Worm (Caenorhabditis elegans) whole organism, L4 larva: ENCODE measurements around the gene gly-13.

Experiments
- F10B5.3 ChIP-seq: sonication (generic microtip); optimal IDR thresholded peaks from 2 replicates; lab custom pipeline; 2016; ENCODE audit warnings: mild to moderate bottlenecking, missing genetic modification characterization, missing compliant biosample characterization
- F26F4.8 ChIP-seq: fragments of 200-800 bp; sonication (Bioruptor generic); conservative IDR thresholded peaks from 2 replicates; pipeline ENCODE4 v1.3.6; 2022; ENCODE audit warnings: missing genetic modification characterization, missing compliant biosample characterization
- F44E2.7 ChIP-seq: fragments of 200-800 bp; sonication (Bioruptor generic); IDR thresholded peaks from 2 replicates; pipeline ENCODE4 v2.1.2; 2022; ENCODE audit warnings: missing genetic modification characterization, missing compliant biosample characterization
- F49E8.2 ChIP-seq: sonication (generic microtip); optimal IDR thresholded peaks from 2 replicates; lab custom pipeline; 2016; ENCODE audit warnings: missing compliant biosample characterization, mild to moderate bottlenecking, missing genetic modification characterization, borderline replicate concordance
- Y5F2A.4 ChIP-seq: fragments of 200-800 bp; sonication (Bioruptor generic); optimal IDR thresholded peaks from 2 replicates; lab custom pipeline; 2018; ENCODE audit warnings: mild to moderate bottlenecking, missing genetic modification characterization, missing compliant biosample characterization
- Y75B8A.6 ChIP-seq: fragments of 200-800 bp; sonication (Bioruptor generic); IDR thresholded peaks from 2 replicates; pipeline ENCODE4 v1.3.6; 2022; ENCODE audit warnings: missing genetic modification reagents, missing genetic modification characterization, missing compliant biosample characterization
- ZK337.2 ChIP-seq: fragments of 200-800 bp; sonication (Bioruptor generic); IDR thresholded peaks from 2 replicates; pipeline ENCODE4 v1.3.6; 2022; ENCODE audit warnings: missing genetic modification reagents, missing genetic modification characterization, missing compliant biosample characterization
- aha-1 ChIP-seq: fragments of 150-350 bp; peaks from one replicate; lab custom pipeline; 2014; ENCODE audit warnings: missing biosample characterization, missing genetic modification characterization
- ama-1 ChIP-seq: fragments of 150-350 bp; optimal IDR thresholded peaks from 2 replicates; lab custom pipeline; 2014; ENCODE audit warnings: inconsistent platforms, mixed read lengths
- ceh-20 ChIP-seq: fragments of 200-800 bp; sonication (Bioruptor generic); IDR thresholded peaks from 2 replicates; pipeline ENCODE4 v1.3.6; 2022; ENCODE audit warnings: missing genetic modification reagents, missing genetic modification characterization, missing compliant biosample characterization
- ceh-28 ChIP-seq: fragments of 150-350 bp; optimal IDR thresholded peaks from 2 replicates; lab custom pipeline; 2014; ENCODE audit warnings: missing biosample characterization, missing genetic modification reagents, missing genetic modification characterization
- ceh-44 ChIP-seq: fragments of 200-800 bp; sonication (Bioruptor generic); IDR thresholded peaks from 2 replicates; pipeline ENCODE4 v1.3.6; 2022; ENCODE audit warnings: missing genetic modification reagents, missing genetic modification characterization, missing compliant biosample characterization
- cey-2 ChIP-seq: sonication (generic microtip); optimal IDR thresholded peaks from 3 replicates; lab custom pipeline; 2017; ENCODE audit warnings: missing genetic modification characterization, mild to moderate bottlenecking, missing compliant biosample characterization, antibody characterized with exemption, borderline replicate concordance; ENCODE audit not compliant: insufficient read depth
- daf-8 ChIP-seq: fragments of 200-800 bp; sonication (Bioruptor generic); IDR thresholded peaks from 2 replicates; pipeline ENCODE4 v1.3.6; 2022; ENCODE audit warnings: missing genetic modification characterization, missing compliant biosample characterization
- dpl-1 ChIP-seq: fragments of 150-350 bp; optimal IDR thresholded peaks from 2 replicates; lab custom pipeline; 2014; ENCODE audit warnings: missing biosample characterization, missing genetic modification reagents, missing genetic modification characterization
- duxl-1 ChIP-seq: sonication (generic microtip); optimal IDR thresholded peaks from 2 replicates; lab custom pipeline; 2016; ENCODE audit warnings: mild to moderate bottlenecking, missing genetic modification characterization, moderate library complexity, missing compliant biosample characterization; ENCODE audit not compliant: poor library complexity
- dve-1 ChIP-seq: sonication (generic microtip); optimal IDR thresholded peaks from 2 replicates; lab custom pipeline; 2017; ENCODE audit warnings: antibody characterized with exemption, mild to moderate bottlenecking, missing genetic modification characterization, missing compliant biosample characterization; ENCODE audit not compliant: insufficient read depth
- egl-27 ChIP-seq: sonication (generic microtip); optimal IDR thresholded peaks from 3 replicates; lab custom pipeline; 2017; ENCODE audit warnings: missing biosample characterization, missing genetic modification reagents, missing genetic modification characterization
- hif-1 ChIP-seq, 2 experiments: sonication (generic microtip); optimal IDR thresholded peaks; 2 replicates each; lab custom pipeline; 2016 to 2017; ENCODE audit warnings: missing compliant biosample characterization in 2 of 2, missing genetic modification characterization in 2 of 2, missing genetic modification reagents in 2 of 2, missing genotype in 2 of 2, mild to moderate bottlenecking in 1 of 2
- hlh-11 ChIP-seq: fragments of 200-800 bp; sonication (Bioruptor generic); optimal IDR thresholded peaks from 2 replicates; lab custom pipeline; 2018; ENCODE audit warnings: mild to moderate bottlenecking, missing genetic modification characterization, missing compliant biosample characterization
- hlh-30 ChIP-seq: sonication (generic microtip); optimal IDR thresholded peaks from 2 replicates; lab custom pipeline; 2017; ENCODE audit warnings: antibody characterized with exemption, mild to moderate bottlenecking, missing genetic modification characterization, missing compliant biosample characterization; ENCODE audit not compliant: insufficient read depth
- jun-1 ChIP-seq: fragments of 150-350 bp; optimal IDR thresholded peaks from 2 replicates; lab custom pipeline; 2014; ENCODE audit warnings: missing biosample characterization, missing genetic modification reagents, missing genetic modification characterization
- lin-13 ChIP-seq: fragments of 150-350 bp; optimal IDR thresholded peaks from 2 replicates; lab custom pipeline; 2014; ENCODE audit warnings: missing biosample characterization, missing genetic modification reagents, missing genetic modification characterization
- lin-15B ChIP-seq: fragments of 150-350 bp; sonication (generic microtip); optimal IDR thresholded peaks from 3 replicates; lab custom pipeline; 2014; ENCODE audit warnings: missing biosample characterization, missing genetic modification characterization
- lin-29 ChIP-seq: fragments of 200-800 bp; sonication (Bioruptor generic); IDR thresholded peaks from 2 replicates; pipeline ENCODE4 v1.3.6; 2022; ENCODE audit warnings: missing genetic modification reagents, missing genetic modification characterization, missing compliant biosample characterization
- lin-38 ChIP-seq: fragments of 200-800 bp; sonication (Bioruptor generic); IDR thresholded peaks from 2 replicates; pipeline ENCODE4 v1.3.6; 2022; ENCODE audit warnings: missing genetic modification reagents, missing genetic modification characterization, missing compliant biosample characterization
- lin-39 ChIP-seq: fragments of 150-350 bp; optimal IDR thresholded peaks from 2 replicates; lab custom pipeline; 2014; ENCODE audit warnings: missing biosample characterization, missing genetic modification reagents, missing genetic modification characterization
- lir-3 ChIP-seq: sonication (generic microtip); optimal IDR thresholded peaks from 2 replicates; lab custom pipeline; 2016; ENCODE audit warnings: mild to moderate bottlenecking, missing genetic modification characterization, missing compliant biosample characterization
- lsy-2 ChIP-seq, 2 experiments: fragments of 150-350 bp in 1 of 2; sonication (generic microtip) in 1 of 2; optimal IDR thresholded peaks; 2 replicates each; lab custom pipeline; 2014 to 2017; ENCODE audit warnings: missing biosample characterization in 2 of 2, missing genetic modification characterization in 2 of 2
- madf-9 ChIP-seq: fragments of 200-800 bp; sonication (Bioruptor generic); conservative IDR thresholded peaks from 2 replicates; pipeline ENCODE4 v1.3.6; 2022; ENCODE audit warnings: missing genetic modification reagents, missing genetic modification characterization, missing compliant biosample characterization
- mes-2 ChIP-seq: sonication (generic microtip); optimal IDR thresholded peaks from 2 replicates; lab custom pipeline; 2016; ENCODE audit warnings: missing genotype, mild to moderate bottlenecking, missing genetic modification characterization, missing compliant biosample characterization; ENCODE audit not compliant: poor library complexity, severe bottlenecking
- nhr-11 ChIP-seq: fragments of 150-350 bp; optimal IDR thresholded peaks from 2 replicates; lab custom pipeline; 2014; ENCODE audit warnings: missing biosample characterization, missing genetic modification characterization
- nhr-111 ChIP-seq: fragments of 200-800 bp; sonication (Bioruptor generic); optimal IDR thresholded peaks from 2 replicates; lab custom pipeline; 2018; ENCODE audit warnings: mild to moderate bottlenecking, missing genetic modification characterization, missing compliant biosample characterization
- nhr-237 ChIP-seq: sonication (generic microtip); optimal IDR thresholded peaks from 2 replicates; lab custom pipeline; 2017; ENCODE audit warnings: missing biosample characterization, missing genetic modification characterization
- nhr-41 ChIP-seq: fragments of 200-800 bp; sonication (Bioruptor generic); IDR thresholded peaks from 2 replicates; pipeline ENCODE4 v1.3.6; 2022; ENCODE audit warnings: missing genetic modification reagents, missing genetic modification characterization, missing compliant biosample characterization
- nhr-77 ChIP-seq: fragments of 150-350 bp; optimal IDR thresholded peaks from 2 replicates; lab custom pipeline; 2014; ENCODE audit warnings: missing biosample characterization, missing genetic modification characterization
- pha-4 ChIP-seq, 2 experiments: fragments of 150-350 bp in 1 of 2; fragments of 200-800 bp in 1 of 2; sonication (Bioruptor generic) in 1 of 2; IDR thresholded peaks in 1 of 2; optimal IDR thresholded peaks in 1 of 2; 2 replicates each; pipeline versions ENCODE4 v1.3.6 to Lab custom; 2014 to 2022; ENCODE audit warnings: missing genetic modification characterization in 2 of 2, missing genetic modification reagents in 2 of 2, missing biosample characterization in 1 of 2, missing compliant biosample characterization in 1 of 2
- php-3 ChIP-seq: fragments of 200-800 bp; sonication (Bioruptor generic); IDR thresholded peaks from 2 replicates; pipeline ENCODE4 v1.3.6; 2022; ENCODE audit warnings: missing genetic modification reagents, missing genetic modification characterization, missing compliant biosample characterization
- sdz-12 ChIP-seq: fragments of 200-800 bp; sonication (Bioruptor generic); optimal IDR thresholded peaks from 2 replicates; lab custom pipeline; 2018; ENCODE audit warnings: mild to moderate bottlenecking, missing genetic modification characterization, missing compliant biosample characterization
- skn-1 ChIP-seq: fragments of 150-350 bp; optimal IDR thresholded peaks from 2 replicates; lab custom pipeline; 2014; ENCODE audit warnings: missing biosample characterization, missing genetic modification characterization
- snpc-1.2 ChIP-seq: fragments of 200-800 bp; sonication (Bioruptor generic); IDR thresholded peaks from 2 replicates; pipeline ENCODE4 v1.3.6; 2022; ENCODE audit warnings: missing genetic modification reagents, missing genetic modification characterization, missing compliant biosample characterization
- snpc-4 ChIP-seq: fragments of 150-350 bp; optimal IDR thresholded peaks from 2 replicates; lab custom pipeline; 2014; ENCODE audit warnings: missing biosample characterization, missing genetic modification characterization
- spr-1 ChIP-seq: sonication (generic microtip); optimal IDR thresholded peaks from 2 replicates; lab custom pipeline; 2016; ENCODE audit warnings: mild to moderate bottlenecking, missing genetic modification characterization, missing compliant biosample characterization
- tag-97 ChIP-seq: fragments of 200-800 bp; sonication (Bioruptor generic); IDR thresholded peaks from 2 replicates; pipeline ENCODE4 v1.3.6; 2022; ENCODE audit warnings: missing genetic modification characterization, missing compliant biosample characterization
- zip-2 ChIP-seq: fragments of 150-350 bp; optimal IDR thresholded peaks from 2 replicates; lab custom pipeline; 2014; ENCODE audit warnings: missing biosample characterization, missing genetic modification characterization
- ztf-7 ChIP-seq: fragments of 150-350 bp; optimal IDR thresholded peaks from 2 replicates; lab custom pipeline; 2014; ENCODE audit warnings: missing biosample characterization, missing genetic modification characterization

Gene gly-13

DNA sequence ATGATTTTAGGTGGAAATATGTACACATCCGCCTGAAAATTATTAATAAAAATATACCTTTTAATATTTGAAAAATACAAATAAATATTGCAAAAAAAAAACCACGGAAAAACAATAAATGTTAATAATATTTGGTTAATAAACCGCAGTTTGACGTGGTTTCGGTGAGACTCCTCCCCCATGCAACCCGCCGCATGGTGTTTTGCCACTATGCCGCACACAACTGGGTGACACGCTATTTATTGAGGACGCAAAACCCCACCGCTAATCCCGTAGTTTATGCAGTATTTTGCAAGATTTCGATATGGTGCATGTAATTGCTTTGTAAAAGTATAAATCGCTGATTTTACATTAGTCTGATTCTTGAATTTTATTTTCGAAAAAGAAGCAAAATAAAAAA lies at the start of gene gly-13:
gly-13 (minus strand) TSS at position 32 of the 400 bp plus-strand sequence.
- TF ChIP-seq dve-1 (tag; lab: Kevin White, UChicago), result peak; percentile 9
- TF ChIP-seq lin-39 (tag; lab: Kevin White, UChicago), result no peak
- TF ChIP-seq nhr-41 (GFP tag; lab: Robert Waterston, UW), result no peak
- TF ChIP-seq Y75B8A.6, result no peak
- no peak for TF ChIP-seq sdz-12 (GFP tag; lab: Kevin White, UChicago)
- TF ChIP-seq lin-13 (GFP tag; lab: Kevin White, UChicago), result no peak
- no peak for TF ChIP-seq nhr-237 (tag; lab: Kevin White, UChicago)
- peak; percentile 5 for TF ChIP-seq hlh-30 (tag; lab: Kevin White, UChicago)
- peak; percentile 77 for TF ChIP-seq aha-1
- TF ChIP-seq F26F4.8 (GFP tag; lab: Robert Waterston, UW), result no peak
- no peak for TF ChIP-seq lin-29 (GFP tag; lab: Robert Waterston, UW)
- TF ChIP-seq dpl-1, result peak; percentile 6
- TF ChIP-seq nhr-111 (GFP tag; lab: Kevin White, UChicago), result no peak
- TF ChIP-seq php-3 (GFP tag; lab: Robert Waterston, UW), result 0 out of 2 replicates have a peak, but pooled peaks have one; percentile 6
- TF ChIP-seq F49E8.2 (tag; lab: Kevin White, UChicago), result no peak
- peak; percentile 84 for TF ChIP-seq mes-2 (tag; lab: Kevin White, UChicago)
- TF ChIP-seq cey-2 (tag; lab: Kevin White, UChicago), result no peak
- no peak for TF ChIP-seq snpc-1.2 (GFP tag; lab: Robert Waterston, UW)
- peak; percentile 18 for TF ChIP-seq hlh-11 (tag; lab: Kevin White, UChicago)
- TF ChIP-seq F44E2.7 (GFP tag; lab: Robert Waterston, UW), result no peak
- no peak for TF ChIP-seq lin-38 (GFP tag; lab: Robert Waterston, UW)
- TF ChIP-seq lin-15B (tag; lab: Kevin White, UChicago), result no peak
- TF ChIP-seq snpc-4 (tag; lab: Kevin White, UChicago), result no peak
- no peak for TF ChIP-seq duxl-1 (tag; lab: Kevin White, UChicago)
- TF ChIP-seq ceh-28 (tag; lab: Kevin White, UChicago), result no peak
- peak in 1 of 2 experiments; percentile 30 for TF ChIP-seq lsy-2 (tag; optimal IDR thresholded peaks at IDR 0.05; lab: Kevin White, UChicago)

ce11 chrX:9338375-9338774 lies 42.0 kb upstream of the gly-13 start, which contains the start of gene apa-2:
Gene apa-2 (plus strand): TSS chrX:9338675.
- TF ChIP-seq ztf-7 (tag; lab: Kevin White, UChicago), result no peak
- no peak for TF ChIP-seq ceh-20 (GFP tag; lab: Robert Waterston, UW)
- TF ChIP-seq ZK337.2, result no peak

ce11 chrX:9337832-9338231 lies 41.4 kb upstream of the gly-13 start:
- TF ChIP-seq spr-1 (tag; lab: Kevin White, UChicago) (no peak), dpl-1 (no peak), tag-97 (GFP tag; lab: Robert Waterston, UW) (no peak), daf-8 (no peak), Y5F2A.4 (GFP tag; lab: Kevin White, UChicago) (no peak), F49E8.2 (tag; lab: Kevin White, UChicago) (no peak), ceh-44 (no peak), skn-1 (no peak), lir-3 (tag; lab: Kevin White, UChicago) (no peak), Y75B8A.6 (no peak), pha-4 (GFP tag; IDR thresholded peaks at IDR 0.05; lab: Robert Waterston, UW) (no peak), pha-4 (tag; optimal IDR thresholded peaks at IDR 0.05; lab: Kevin White, UChicago) (no peak), nhr-11 (tag; lab: Kevin White, UChicago) (no peak), hlh-11 (tag; lab: Kevin White, UChicago) (no peak), madf-9 (GFP tag; lab: Robert Waterston, UW) (no peak), jun-1 (tag; lab: Kevin White, UChicago) (no peak), zip-2 (tag; lab: Kevin White, UChicago) (no peak), ama-1 (lab: Kevin White, UChicago) (no peak), nhr-77 (tag; lab: Kevin White, UChicago) (peak; percentile 20), hif-1 (tag; optimal IDR thresholded peaks at IDR 0.05; lab: Kevin White, UChicago) (no peak), F10B5.3 (tag; lab: Kevin White, UChicago) (no peak), hlh-30 (tag; lab: Kevin White, UChicago) (peak; percentile 77), egl-27 (no peak), ZK337.2 (no peak)
